Worm (Caenorhabditis elegans): ENCODE results near the gene gtap-2.

DNA sequence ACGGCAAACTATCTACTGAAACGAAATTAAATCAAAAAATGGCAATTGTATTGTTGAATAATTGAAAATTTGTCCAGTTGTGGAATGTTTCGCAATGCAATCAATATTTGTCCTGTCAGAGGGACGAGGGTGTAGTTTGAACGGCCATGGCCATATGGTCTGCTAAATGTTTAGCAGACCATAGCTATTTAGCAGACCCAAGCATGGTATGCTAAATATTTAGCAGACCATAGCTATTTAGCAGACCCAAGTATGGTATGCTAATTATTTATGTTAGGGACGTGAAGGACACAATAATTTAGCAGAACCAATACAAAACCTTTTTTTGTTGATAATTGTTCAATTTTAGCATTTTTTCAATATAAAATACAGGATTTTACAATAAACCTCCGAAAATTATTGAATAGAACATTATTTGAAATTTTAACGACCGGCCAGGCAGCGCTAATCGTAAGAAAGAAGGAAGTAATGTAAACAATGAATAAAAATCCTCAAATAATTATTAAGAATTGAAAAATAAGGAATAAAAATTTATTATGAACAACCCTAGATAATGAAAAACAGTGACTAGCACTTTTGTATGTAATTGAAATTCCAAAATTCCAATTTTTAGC lies 3.2 kb upstream of the gtap-2 start, which contains the start of gene riok-3:
- TF ChIP-seq ceh-36 (tag; optimal IDR thresholded peaks at IDR 0.05) (no peak), B0310.2 (tag; optimal IDR thresholded peaks at IDR 0.05) (no peak), hmbx-1 (tag; optimal IDR thresholded peaks at IDR 0.05) (no peak), ama-1 (optimal IDR thresholded peaks at IDR 0.05) (no peak), flt-1 (GFP tag; IDR thresholded peaks at IDR 0.05) (no peak), F13C5.2 (tag; optimal IDR thresholded peaks at IDR 0.05) (no peak), pes-1 (GFP tag; IDR thresholded peaks at IDR 0.05) (no peak), tbx-37 (GFP tag; conservative IDR thresholded peaks at IDR 0.05) (no peak), aly-1 (tag; optimal IDR thresholded peaks at IDR 0.05) (no peak), sea-1 (GFP tag; conservative IDR thresholded peaks at IDR 0.05) (no peak), ets-7 (tag; optimal IDR thresholded peaks at IDR 0.05) (no peak), hnd-1 (tag; optimal IDR thresholded peaks at IDR 0.05) (no peak)
